Worm (Caenorhabditis elegans): Measurements from ENCODE around the gene T13H5.1.

ce11 chrII:8551100-8551499 lies 42.2 kb upstream of the T13H5.1 start:
- no peak for TF ChIP-seq med-1 (GFP tag; optimal IDR thresholded peaks at IDR 0.05; ENCODE audit: insufficient read depth)
- no peak for TF ChIP-seq T22C8.4 (GFP tag; IDR thresholded peaks at IDR 0.05)

Data from whole organism, midembryonic.